Worm (Caenorhabditis elegans) whole organism, L1 larva: ENCODE results near the gene ndua-12.

ENCODE experiments used
- C04F5.9 ChIP-seq: sonication (generic microtip); optimal IDR thresholded peaks from 2 replicates; lab custom pipeline; 2016; ENCODE audit warnings: missing genetic modification characterization, missing compliant biosample characterization
- C16A3.4 ChIP-seq: fragments of 150-350 bp; optimal IDR thresholded peaks from 2 replicates; lab custom pipeline; 2014; ENCODE audit warnings: missing biosample characterization, missing genetic modification characterization
- aha-1 ChIP-seq: fragments of 150-350 bp; optimal IDR thresholded peaks from 2 replicates; lab custom pipeline; 2014; ENCODE audit warnings: missing biosample characterization, missing genetic modification characterization
- ama-1 ChIP-seq: fragments of 150-350 bp; optimal IDR thresholded peaks from 2 replicates; lab custom pipeline; 2014
- ceh-63 ChIP-seq: fragments of 200-800 bp; sonication (Bioruptor generic); optimal IDR thresholded peaks from 2 replicates; lab custom pipeline; 2018; ENCODE audit warnings: mild to moderate bottlenecking, missing genetic modification characterization, missing compliant biosample characterization
- ceh-8 ChIP-seq: fragments of 200-800 bp; sonication (Bioruptor generic); optimal IDR thresholded peaks from 2 replicates; lab custom pipeline; 2018; ENCODE audit warnings: mild to moderate bottlenecking, missing genetic modification characterization, moderate library complexity, missing compliant biosample characterization
- dpl-1 ChIP-seq, 3 experiments: fragments of 150-350 bp in 2 of 3; sonication (generic microtip) in 1 of 3; optimal IDR thresholded peaks; 2 replicates each; lab custom pipeline; 2014 to 2017; ENCODE audit warnings: missing biosample characterization in 3 of 3, missing genetic modification characterization in 3 of 3, missing genetic modification reagents in 3 of 3
- dsc-1 ChIP-seq: sonication (generic microtip); optimal IDR thresholded peaks from 2 replicates; lab custom pipeline; 2016; ENCODE audit warnings: mild to moderate bottlenecking, missing genetic modification characterization, missing compliant biosample characterization
- efl-1 ChIP-seq, 4 experiments: fragments of 150-350 bp; optimal IDR thresholded peaks in 3 of 4; peaks in 1 of 4; 1 replicate in 1 of 4; 2 replicates in 3 of 4; lab custom pipeline; 2014; ENCODE audit warnings: missing biosample characterization in 2 of 4, missing genetic modification characterization in 2 of 4, missing genetic modification reagents in 2 of 4
- efl-3 ChIP-seq: fragments of 200-800 bp; sonication (Bioruptor generic); optimal IDR thresholded peaks from 2 replicates; lab custom pipeline; 2018; ENCODE audit warnings: mild to moderate bottlenecking, missing genetic modification characterization, missing compliant biosample characterization
- egl-27 ChIP-seq, 2 experiments: fragments of 150-350 bp in 1 of 2; sonication (generic microtip); optimal IDR thresholded peaks; 3 replicates each; lab custom pipeline; 2017 to 2018; ENCODE audit warnings: missing biosample characterization in 2 of 2, missing genetic modification characterization in 2 of 2, missing genetic modification reagents in 2 of 2
- elt-2 ChIP-seq: sonication (generic microtip); optimal IDR thresholded peaks from 2 replicates; lab custom pipeline; 2016; ENCODE audit warnings: missing genetic modification characterization, mild to moderate bottlenecking, inconsistent platforms, missing compliant biosample characterization, missing genetic modification reagents
- elt-3 ChIP-seq, 6 experiments: fragments of 150-350 bp in 1 of 6; sonication (generic microtip); optimal IDR thresholded peaks; 2 replicates each; lab custom pipeline; 2017 to 2018; ENCODE audit warnings: missing biosample characterization in 6 of 6, missing genetic modification characterization in 6 of 6, inconsistent platforms in 1 of 6
- ets-5 ChIP-seq: fragments of 200-800 bp; sonication (Bioruptor generic); IDR thresholded peaks from 2 replicates; pipeline ENCODE4 v1.3.6; 2022; ENCODE audit warnings: missing genetic modification characterization, missing compliant biosample characterization
- fkh-4 ChIP-seq: sonication (generic microtip); optimal IDR thresholded peaks from 2 replicates; lab custom pipeline; 2016; ENCODE audit warnings: missing compliant biosample characterization, missing genetic modification characterization, borderline replicate concordance
- fkh-8 ChIP-seq: sonication (generic microtip); optimal IDR thresholded peaks from 2 replicates; lab custom pipeline; 2016; ENCODE audit warnings: mild to moderate bottlenecking, missing genetic modification characterization, missing compliant biosample characterization
- hlh-17 ChIP-seq: fragments of 200-800 bp; sonication (Bioruptor generic); optimal IDR thresholded peaks from 2 replicates; lab custom pipeline; 2018; ENCODE audit warnings: missing genetic modification characterization, mild to moderate bottlenecking, missing compliant biosample characterization, moderate library complexity, borderline replicate concordance
- hlh-4 ChIP-seq: sonication (generic microtip); optimal IDR thresholded peaks from 2 replicates; lab custom pipeline; 2016; ENCODE audit warnings: mild to moderate bottlenecking, missing genetic modification characterization, missing compliant biosample characterization
- hpl-2 ChIP-seq: fragments of 150-350 bp; optimal IDR thresholded peaks from 2 replicates; lab custom pipeline; 2014; ENCODE audit warnings: missing biosample characterization, missing genetic modification reagents, missing genetic modification characterization
- irx-1 ChIP-seq: sonication (generic microtip); optimal IDR thresholded peaks from 2 replicates; lab custom pipeline; 2016; ENCODE audit warnings: missing genetic modification characterization, missing compliant biosample characterization
- jun-1 ChIP-seq: fragments of 150-350 bp; optimal IDR thresholded peaks from 2 replicates; lab custom pipeline; 2014; ENCODE audit warnings: missing biosample characterization, missing genetic modification reagents, missing genetic modification characterization
- lin-13 ChIP-seq: fragments of 150-350 bp; optimal IDR thresholded peaks from 2 replicates; lab custom pipeline; 2014; ENCODE audit warnings: missing biosample characterization, missing genetic modification reagents, missing genetic modification characterization
- lin-14 ChIP-seq: fragments of 200-800 bp; sonication (Bioruptor generic); optimal IDR thresholded peaks from 2 replicates; lab custom pipeline; 2018; ENCODE audit warnings: mild to moderate bottlenecking, missing genetic modification characterization, moderate library complexity, missing compliant biosample characterization
- mdl-1 ChIP-seq, 2 experiments: fragments of 150-350 bp; optimal IDR thresholded peaks; 2 replicates each; lab custom pipeline; 2014 to 2017; ENCODE audit warnings: missing biosample characterization in 2 of 2, missing genetic modification characterization in 2 of 2, inconsistent platforms in 1 of 2
- mef-2 ChIP-seq: fragments of 150-350 bp; optimal IDR thresholded peaks from 2 replicates; lab custom pipeline; 2014; ENCODE audit warnings: missing biosample characterization, missing genetic modification characterization
- nhr-12 ChIP-seq: sonication (generic microtip); optimal IDR thresholded peaks from 2 replicates; lab custom pipeline; 2017; ENCODE audit warnings: missing biosample characterization, missing genetic modification characterization
- nhr-19 ChIP-seq: fragments of 200-800 bp; sonication (Bioruptor generic); conservative IDR thresholded peaks from 2 replicates; pipeline ENCODE4 v1.3.6; 2022; ENCODE audit warnings: missing genetic modification characterization, missing compliant biosample characterization
- nhr-28 ChIP-seq: fragments of 150-350 bp; optimal IDR thresholded peaks from 2 replicates; lab custom pipeline; 2014; ENCODE audit warnings: missing biosample characterization, missing genetic modification characterization
- nhr-47 ChIP-seq: sonication (generic microtip); optimal IDR thresholded peaks from 2 replicates; lab custom pipeline; 2016; ENCODE audit warnings: mild to moderate bottlenecking, missing genetic modification characterization, moderate library complexity, missing compliant biosample characterization
- nhr-85 ChIP-seq: sonication (generic microtip); peaks from one replicate; lab custom pipeline; 2016; ENCODE audit warnings: missing genetic modification characterization, inconsistent platforms, missing compliant biosample characterization
- nhr-90 ChIP-seq: sonication (generic microtip); optimal IDR thresholded peaks from 2 replicates; lab custom pipeline; 2016; ENCODE audit warnings: mild to moderate bottlenecking, missing genetic modification characterization, missing compliant biosample characterization; ENCODE audit not compliant: poor library complexity
- pag-3 ChIP-seq: sonication (generic microtip); optimal IDR thresholded peaks from 2 replicates; lab custom pipeline; 2017; ENCODE audit warnings: missing genetic modification characterization, mild to moderate bottlenecking, missing compliant biosample characterization, antibody characterized with exemption, borderline replicate concordance; ENCODE audit not compliant: insufficient read depth
- pax-3 ChIP-seq: fragments of 200-800 bp; sonication (Bioruptor generic); optimal IDR thresholded peaks from 2 replicates; lab custom pipeline; 2018; ENCODE audit warnings: mild to moderate bottlenecking, missing genetic modification characterization, moderate library complexity, missing compliant biosample characterization
- skn-1 ChIP-seq: fragments of 150-350 bp; optimal IDR thresholded peaks from 2 replicates; lab custom pipeline; 2014; ENCODE audit warnings: missing biosample characterization, missing genetic modification characterization
- snpc-4 ChIP-seq: fragments of 150-350 bp; optimal IDR thresholded peaks from 2 replicates; lab custom pipeline; 2014; ENCODE audit warnings: missing biosample characterization, missing genetic modification characterization
- sox-4 ChIP-seq: sonication (generic microtip); optimal IDR thresholded peaks from 2 replicates; lab custom pipeline; 2016; ENCODE audit warnings: missing genetic modification characterization, missing compliant biosample characterization
- tbx-2 ChIP-seq: sonication (generic microtip); optimal IDR thresholded peaks from 2 replicates; lab custom pipeline; 2016; ENCODE audit warnings: missing genetic modification characterization, missing compliant biosample characterization
- tlp-1 ChIP-seq: fragments of 150-350 bp; optimal IDR thresholded peaks from 2 replicates; lab custom pipeline; 2014; ENCODE audit warnings: missing biosample characterization, missing genetic modification characterization
- unc-86 ChIP-seq: sonication (generic microtip); optimal IDR thresholded peaks from 2 replicates; lab custom pipeline; 2016; ENCODE audit warnings: missing genetic modification characterization, missing compliant biosample characterization
- unc-98 ChIP-seq: fragments of 200-800 bp; sonication (Bioruptor generic); IDR thresholded peaks from 2 replicates; pipeline ENCODE4 v1.3.6; 2022; ENCODE audit warnings: missing genetic modification characterization, missing compliant biosample characterization
- zip-4 ChIP-seq: fragments of 200-800 bp; sonication (Bioruptor generic); optimal IDR thresholded peaks from 2 replicates; lab custom pipeline; 2018; ENCODE audit warnings: mild to moderate bottlenecking, missing genetic modification characterization, moderate library complexity, missing compliant biosample characterization
- ztf-11 ChIP-seq, 2 experiments: sonication (generic microtip); optimal IDR thresholded peaks; 2 replicates each; lab custom pipeline; 2016 to 2017; ENCODE audit warnings: missing genetic modification characterization in 2 of 2, missing biosample characterization in 1 of 2, missing compliant biosample characterization in 1 of 2

ndua-12 gene

DNA sequence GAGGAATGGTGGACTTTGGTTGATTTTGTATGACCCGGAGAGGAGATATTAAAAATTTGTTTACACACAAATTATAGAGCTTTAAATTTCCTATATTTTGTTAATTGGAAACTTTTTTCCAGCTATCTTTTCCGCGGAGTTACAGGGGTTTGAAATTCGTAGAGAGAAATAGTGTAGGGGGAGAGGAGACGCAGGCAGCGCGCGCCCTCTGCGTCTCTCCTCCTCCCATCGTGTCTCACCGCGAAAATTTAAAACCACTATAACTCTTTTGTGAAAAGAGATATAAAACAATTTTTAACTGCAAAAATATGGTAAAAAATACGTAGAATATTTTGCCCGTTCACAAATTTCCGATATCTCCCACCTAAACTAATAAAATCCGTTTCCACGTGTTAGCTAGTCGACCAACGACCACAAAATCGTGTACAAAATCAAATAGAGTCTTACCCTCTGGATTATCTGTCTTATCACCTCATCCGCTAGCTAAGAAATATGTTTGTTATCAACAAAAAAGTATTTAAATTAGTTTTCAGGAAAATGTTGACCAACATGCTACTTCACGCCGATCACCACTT lies 22.9 kb upstream of the ndua-12 start, which contains the start of gene nhr-277:
nhr-277 (plus strand) TSS at position 525 of the 575 bp plus-strand sequence.
- TF ChIP-seq efl-1 (optimal IDR thresholded peaks at IDR 0.05; lab: Kevin White, UChicago) (no peak), efl-1 (GFP tag; optimal IDR thresholded peaks at IDR 0.05 in 1 of 2; lab: Kevin White, UChicago) (peak in 1 of 2 experiments; percentile 11), efl-3 (GFP tag; lab: Kevin White, UChicago) (no peak), hlh-4 (tag; lab: Kevin White, UChicago) (no peak), pag-3 (tag; lab: Kevin White, UChicago) (no peak), dsc-1 (tag; lab: Kevin White, UChicago) (no peak), unc-86 (no peak), nhr-85 (tag; lab: Kevin White, UChicago) (peak; percentile 9), snpc-4 (tag; lab: Kevin White, UChicago) (no peak)

ce11 chrIV:2740035-2740434 lies 20.4 kb upstream of the ndua-12 start:
- TF ChIP-seq nhr-19 (GFP tag; lab: Robert Waterston, UW), result peak; percentile 17; the same call in 1 of the 2 replicates
- TF ChIP-seq, all 84 proteins: peak for 1; not testable (repeated sequence) for 83

ce11 chrIV:2738466-2738865 lies 18.8 kb upstream of the ndua-12 start:
- TF ChIP-seq ama-1 (lab: Kevin White, UChicago), result no peak
- TF ChIP-seq efl-1 (optimal IDR thresholded peaks at IDR 0.05; lab: Kevin White, UChicago), result no peak
- TF ChIP-seq efl-1 (GFP tag; optimal IDR thresholded peaks at IDR 0.05 in 1 of 2; lab: Kevin White, UChicago), result peak in 1 of 2 experiments; percentile 40

DNA sequence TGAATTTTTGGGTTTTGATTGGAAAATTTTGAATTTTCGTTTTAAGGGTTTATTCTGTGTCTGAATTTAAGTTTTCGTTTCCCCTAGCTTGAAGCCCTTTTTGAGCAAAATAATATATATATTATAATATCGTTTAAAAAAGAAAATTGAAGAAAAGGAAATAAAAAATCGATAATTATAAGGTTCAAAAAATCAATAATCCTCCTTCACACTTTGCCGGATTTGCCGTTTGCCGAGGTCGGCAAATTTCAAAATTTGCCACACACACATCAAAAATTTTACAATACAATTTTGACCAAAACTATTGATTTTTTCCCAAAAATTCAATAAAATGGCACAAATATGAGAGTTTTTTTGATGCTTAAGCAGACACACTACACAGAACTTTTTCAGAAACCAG lies 16.9 kb upstream of the ndua-12 start:
- TF ChIP-seq zip-4 (GFP tag; lab: Kevin White, UChicago) (no peak), mef-2 (tag; lab: Kevin White, UChicago) (no peak), dsc-1 (tag; lab: Kevin White, UChicago) (no peak)
- TF ChIP-seq, all 84 proteins: peak for 0

DNA sequence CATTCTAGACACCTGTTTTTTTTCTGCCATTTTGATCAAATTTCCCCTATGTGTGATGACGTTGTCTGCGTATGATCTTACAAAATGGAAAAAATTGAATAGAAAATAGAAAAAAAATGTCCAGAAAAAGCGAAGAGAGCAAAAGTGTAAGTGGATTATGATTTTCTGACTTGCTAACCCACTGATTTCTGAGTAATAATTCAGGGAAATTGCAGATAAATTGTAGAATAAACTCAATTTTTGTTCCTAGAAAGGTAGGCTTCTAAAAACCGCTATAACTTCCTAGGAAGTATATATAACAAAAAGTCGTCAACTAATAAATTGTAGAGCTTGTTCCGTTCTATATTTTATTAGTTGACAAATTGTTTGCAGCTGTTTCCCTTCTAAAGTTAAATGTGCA lies 15.0 kb upstream of the ndua-12 start:
- TF ChIP-seq nhr-12 (tag; lab: Kevin White, UChicago) (no peak), tlp-1 (tag; lab: Kevin White, UChicago) (no peak), C16A3.4 (tag; lab: Kevin White, UChicago) (no peak), efl-3 (GFP tag; lab: Kevin White, UChicago) (no peak), ceh-8 (GFP tag; lab: Kevin White, UChicago) (no peak), unc-98 (GFP tag; lab: Robert Waterston, UW) (no peak), tbx-2 (tag; lab: Kevin White, UChicago) (no peak), dsc-1 (tag; lab: Kevin White, UChicago) (peak; percentile 87), elt-3 (tag; optimal IDR thresholded peaks at IDR 0.05; lab: Kevin White, UChicago) (no peak), lin-13 (GFP tag; lab: Kevin White, UChicago) (no peak), nhr-90 (tag; lab: Kevin White, UChicago) (no peak), ets-5 (GFP tag; lab: Robert Waterston, UW) (no peak), pax-3 (tag; lab: Kevin White, UChicago) (no peak), irx-1 (tag; lab: Kevin White, UChicago) (no peak), ceh-63 (no peak), fkh-4 (tag; lab: Kevin White, UChicago) (no peak), hpl-2 (GFP tag; lab: Kevin White, UChicago) (no peak), fkh-8 (tag; lab: Kevin White, UChicago) (peak; percentile 93), lin-14 (peak; percentile 47), jun-1 (tag; lab: Kevin White, UChicago) (no peak), dpl-1 (GFP tag; optimal IDR thresholded peaks at IDR 0.05; lab: Kevin White, UChicago) (no peak), snpc-4 (tag; lab: Kevin White, UChicago) (no peak), nhr-28 (tag; lab: Kevin White, UChicago) (no peak), elt-2 (tag; lab: Kevin White, UChicago) (no peak), nhr-47 (tag; lab: Kevin White, UChicago) (peak; percentile 75), egl-27 (tag; optimal IDR thresholded peaks at IDR 0.05; lab: Kevin White, UChicago) (no peak), ztf-11 (tag; optimal IDR thresholded peaks at IDR 0.05; lab: Kevin White, UChicago) (no peak), mdl-1 (tag; optimal IDR thresholded peaks at IDR 0.05; lab: Kevin White, UChicago) (no peak), C04F5.9 (no peak), aha-1 (no peak), skn-1 (tag; lab: Kevin White, UChicago) (no peak), hlh-17 (no peak), sox-4 (no peak)
